Fruit fly (Drosophila melanogaster) whole organism, embryonic: ENCODE results near the gene CG3632.

Source experiments
- Bgb ChIP-seq: fragments of 200-800 bp; sonication (Bioruptor generic); IDR thresholded peaks from 2 replicates; pipeline ENCODE4 v1.3.6; 2022; ENCODE audit warnings: missing biosample characterization, missing genetic modification characterization; ENCODE audit not compliant: partially characterized antibody
- CG10147 ChIP-seq: fragments of 200-800 bp; sonication (Bioruptor generic); optimal IDR thresholded peaks from 2 replicates; lab custom pipeline; 2019; ENCODE audit warnings: missing biosample characterization, mild to moderate bottlenecking, missing genetic modification characterization, moderate library complexity
- CG10543 ChIP-seq: fragments of 200-800 bp; sonication (Bioruptor generic); optimal IDR thresholded peaks from 3 replicates; lab custom pipeline; 2017; ENCODE audit warnings: missing biosample characterization, mild to moderate bottlenecking, missing genetic modification characterization, moderate library complexity
- CG10979 ChIP-seq: fragments of 200-800 bp; sonication (Bioruptor generic); optimal IDR thresholded peaks from 2 replicates; lab custom pipeline; 2018; ENCODE audit warnings: missing biosample characterization, mild to moderate bottlenecking, missing genetic modification characterization, moderate library complexity
- CG11085 ChIP-seq: fragments of 200-800 bp; sonication (Bioruptor generic); IDR thresholded peaks from 2 replicates; pipeline ENCODE4 v1.3.6; 2022; ENCODE audit warnings: missing biosample characterization, missing genetic modification characterization
- CG12299 ChIP-seq: fragments of 200-800 bp; sonication (Bioruptor generic); optimal IDR thresholded peaks from 2 replicates; lab custom pipeline; 2018; ENCODE audit warnings: missing biosample characterization, mild to moderate bottlenecking, missing genetic modification characterization
- CG12659 ChIP-seq: fragments of 200-800 bp; sonication (Bioruptor generic); optimal IDR thresholded peaks from 3 replicates; lab custom pipeline; 2017; ENCODE audit warnings: mild to moderate bottlenecking, missing biosample characterization, missing genetic modification reagents, missing genetic modification characterization
- CG13296 ChIP-seq: fragments of 200-800 bp; sonication (Bioruptor generic); optimal IDR thresholded peaks from 3 replicates; lab custom pipeline; 2018; ENCODE audit warnings: missing biosample characterization, mild to moderate bottlenecking, missing genetic modification characterization
- CG14710 ChIP-seq: fragments of 200-800 bp; sonication (Bioruptor generic); optimal IDR thresholded peaks from 3 replicates; lab custom pipeline; 2019; ENCODE audit warnings: missing biosample characterization, mild to moderate bottlenecking, missing genetic modification characterization, moderate library complexity
- CG15479 ChIP-seq: fragments of 200-800 bp; sonication (Bioruptor generic); optimal IDR thresholded peaks from 3 replicates; lab custom pipeline; 2019; ENCODE audit warnings: missing biosample characterization, mild to moderate bottlenecking, missing genetic modification characterization, moderate library complexity
- CG15696 ChIP-seq: fragments of 200-800 bp; sonication (Bioruptor generic); optimal IDR thresholded peaks from 2 replicates; lab custom pipeline; 2019; ENCODE audit warnings: missing biosample characterization, mild to moderate bottlenecking, missing genetic modification characterization, moderate library complexity
- CG31441 ChIP-seq: fragments of 200-800 bp; sonication (Bioruptor generic); IDR thresholded peaks from 2 replicates; pipeline ENCODE4 v1.3.6; 2022; ENCODE audit warnings: missing biosample characterization, missing genetic modification characterization
- CG33557 ChIP-seq: fragments of 200-800 bp; sonication (Bioruptor generic); optimal IDR thresholded peaks from 2 replicates; lab custom pipeline; 2019; ENCODE audit warnings: missing biosample characterization, mild to moderate bottlenecking, missing genetic modification characterization, moderate library complexity
- CG34376 ChIP-seq: fragments of 200-800 bp; sonication (Bioruptor generic); optimal IDR thresholded peaks from 2 replicates; lab custom pipeline; 2018; ENCODE audit warnings: missing biosample characterization, mild to moderate bottlenecking, missing genetic modification characterization
- CG4328 ChIP-seq: fragments of 200-800 bp; sonication (Bioruptor generic); optimal IDR thresholded peaks from 3 replicates; lab custom pipeline; 2017; ENCODE audit warnings: missing biosample characterization, missing genetic modification reagents, missing genetic modification characterization
- CG8290 ChIP-seq, 3 experiments: fragments of 200-800 bp; sonication (Bioruptor generic); optimal IDR thresholded peaks; 2 replicates each; lab custom pipeline; 2016 to 2019; ENCODE audit warnings: missing biosample characterization in 3 of 3, missing genetic modification characterization in 3 of 3, mild to moderate bottlenecking in 2 of 3, moderate library complexity in 1 of 3
- CG8388 ChIP-seq: fragments of 200-800 bp; sonication (Bioruptor generic); optimal IDR thresholded peaks from 2 replicates; lab custom pipeline; 2019; ENCODE audit warnings: missing biosample characterization, mild to moderate bottlenecking, missing genetic modification characterization, moderate library complexity
- CG8924 ChIP-seq: fragments of 200-800 bp; optimal IDR thresholded peaks from 3 replicates; lab custom pipeline; 2019; ENCODE audit warnings: missing biosample characterization, mild to moderate bottlenecking, missing genetic modification characterization, moderate library complexity
- E2f2 ChIP-seq: fragments of 200-800 bp; sonication (Bioruptor generic); IDR thresholded peaks from 2 replicates; pipeline ENCODE4 v1.3.6; 2022; ENCODE audit warnings: missing biosample characterization, missing genetic modification characterization
- Fer2 ChIP-seq: fragments of 200-800 bp; sonication (Bioruptor generic); optimal IDR thresholded peaks from 2 replicates; lab custom pipeline; 2018; ENCODE audit warnings: missing biosample characterization, mild to moderate bottlenecking, missing genetic modification characterization, moderate library complexity
- HLH3B ChIP-seq: fragments of 200-800 bp; sonication (Bioruptor generic); IDR thresholded peaks from 2 replicates; pipeline ENCODE4 v1.3.6; 2022; ENCODE audit warnings: missing biosample characterization, missing genetic modification characterization
- HLHmδ ChIP-seq: fragments of 200-800 bp; sonication (Bioruptor generic); optimal IDR thresholded peaks from 2 replicates; lab custom pipeline; 2018; ENCODE audit warnings: missing biosample characterization, mild to moderate bottlenecking, missing genetic modification characterization, moderate library complexity
- Neu2 ChIP-seq: fragments of 200-800 bp; sonication (Bioruptor generic); optimal IDR thresholded peaks from 3 replicates; lab custom pipeline; 2016; ENCODE audit warnings: missing biosample characterization, missing genetic modification characterization, borderline replicate concordance
- NfI ChIP-seq: fragments of 200-800 bp; sonication (Bioruptor generic); optimal IDR thresholded peaks from 3 replicates; lab custom pipeline; 2018; ENCODE audit warnings: missing biosample characterization, mild to moderate bottlenecking, missing genetic modification characterization, moderate library complexity
- Pdp1 ChIP-seq, 2 experiments: fragments of 200-800 bp; sonication (Bioruptor generic); optimal IDR thresholded peaks; 3 replicates each; lab custom pipeline; 2016; ENCODE audit warnings: missing biosample characterization in 2 of 2, missing genetic modification characterization in 2 of 2, mild to moderate bottlenecking in 1 of 2, moderate library complexity in 1 of 2
- Scr ChIP-seq: fragments of 200-800 bp; sonication (Bioruptor generic); IDR thresholded peaks from 2 replicates; pipeline ENCODE4 v1.3.6; 2022; ENCODE audit warnings: missing biosample characterization, missing genetic modification characterization; ENCODE audit not compliant: partially characterized antibody
- Sin3A ChIP-seq: fragments of >200 bp; optimal IDR thresholded peaks from 2 replicates; lab custom pipeline; 2018
- amos ChIP-seq: fragments of 200-800 bp; sonication (Bioruptor generic); IDR thresholded peaks from 2 replicates; pipeline ENCODE4 v1.3.6; 2022; ENCODE audit warnings: missing biosample characterization, missing genetic modification characterization; ENCODE audit not compliant: partially characterized antibody
- aop ChIP-seq: fragments of 200-800 bp; sonication (Bioruptor generic); IDR thresholded peaks from 2 replicates; pipeline ENCODE4 v1.3.6; 2022; ENCODE audit warnings: missing biosample characterization, missing genetic modification characterization
- chinmo ChIP-seq: fragments of 200-800 bp; sonication (Bioruptor generic); IDR thresholded peaks from 4 replicates; pipeline ENCODE4 v1.3.6; 2022; ENCODE audit warnings: missing biosample characterization, missing genetic modification characterization; ENCODE audit not compliant: partially characterized antibody
- chm ChIP-seq: fragments of 200-800 bp; sonication (Bioruptor generic); IDR thresholded peaks from 2 replicates; pipeline ENCODE4 v1.3.6; 2022; ENCODE audit warnings: missing biosample characterization, missing genetic modification characterization
- exex ChIP-seq: fragments of 200-800 bp; sonication (Bioruptor generic); optimal IDR thresholded peaks from 4 replicates; lab custom pipeline; 2018; ENCODE audit warnings: missing biosample characterization, mild to moderate bottlenecking, missing genetic modification characterization, moderate library complexity
- h ChIP-seq: fragments of >200 bp; optimal IDR thresholded peaks from 2 replicates; lab custom pipeline; 2017
- insv ChIP-seq, 2 experiments: fragments of 200-800 bp; sonication (Bioruptor generic); optimal IDR thresholded peaks; 3 replicates each; lab custom pipeline; 2016 to 2018; ENCODE audit warnings: missing biosample characterization in 2 of 2, missing genetic modification characterization in 2 of 2
- jigr1 ChIP-seq: fragments of 200-800 bp; sonication (Bioruptor generic); IDR thresholded peaks from 3 replicates; pipeline ENCODE4 v1.3.6; 2022; ENCODE audit warnings: missing biosample characterization, missing genetic modification characterization
- ken ChIP-seq: fragments of 200-800 bp; sonication (Bioruptor generic); IDR thresholded peaks from 3 replicates; pipeline ENCODE4 v1.3.6; 2022; ENCODE audit warnings: missing biosample characterization, missing genetic modification characterization
- knrl ChIP-seq: fragments of 200-800 bp; sonication (Bioruptor generic); IDR thresholded peaks from 3 replicates; pipeline ENCODE4 v1.3.6; 2022; ENCODE audit warnings: missing biosample characterization, missing genetic modification characterization; ENCODE audit not compliant: partially characterized antibody
- nmo ChIP-seq: fragments of 200-800 bp; sonication (Bioruptor generic); optimal IDR thresholded peaks from 2 replicates; lab custom pipeline; 2018; ENCODE audit warnings: missing biosample characterization, mild to moderate bottlenecking, missing genetic modification characterization, moderate library complexity
- nom ChIP-seq: fragments of 200-800 bp; sonication (Bioruptor generic); optimal IDR thresholded peaks from 2 replicates; lab custom pipeline; 2017; ENCODE audit warnings: missing biosample characterization, missing genetic modification characterization, mild to moderate bottlenecking, moderate library complexity, missing genetic modification reagents
- pzg ChIP-seq: fragments of 200-800 bp; sonication (Bioruptor generic); optimal IDR thresholded peaks from 3 replicates; lab custom pipeline; 2018; ENCODE audit warnings: missing biosample characterization, mild to moderate bottlenecking, missing genetic modification characterization, moderate library complexity
- ro ChIP-seq: fragments of 200-800 bp; sonication (Bioruptor generic); IDR thresholded peaks from 2 replicates; pipeline ENCODE4 v1.3.6; 2022; ENCODE audit warnings: missing biosample characterization, missing genetic modification characterization
- sd ChIP-seq: fragments of 200-800 bp; sonication (Bioruptor generic); optimal IDR thresholded peaks from 3 replicates; lab custom pipeline; 2018; ENCODE audit warnings: missing biosample characterization, mild to moderate bottlenecking, missing genetic modification characterization, moderate library complexity
- sens ChIP-seq: fragments of 200-800 bp; sonication (Bioruptor generic); peaks from one replicate; lab custom pipeline; 2016; ENCODE audit warnings: missing biosample characterization, missing genetic modification characterization
- sim ChIP-seq: fragments of 200-800 bp; sonication (Bioruptor generic); IDR thresholded peaks from 2 replicates; pipeline ENCODE4 v1.3.6; 2022; ENCODE audit warnings: missing biosample characterization, missing genetic modification characterization

Gene CG3632

dm6 chrX:16313078-16313875 lies 16.8 kb downstream of the CG3632 start, which contains the start of the genes CG9915 and SWIP (continued):
- TF ChIP-seq CG14710 (tag; lab: Kevin White, UChicago) (peak; percentile 40), CG10979 (tag; lab: Kevin White, UChicago) (peak; percentile 22), CG12659 (GFP tag; lab: Kevin White, UChicago) (peak; percentile 44), h (lab: Kevin White, UChicago) (no peak), Bgb (GFP tag; lab: Robert Waterston, UW) (peak; percentile 73), CG11085 (GFP tag; lab: Robert Waterston, UW) (no peak), ken (GFP tag; lab: Robert Waterston, UW) (0 out of 3 replicates have a peak, but pooled peaks have one; percentile 14), CG10147 (GFP tag; lab: Kevin White, UChicago) (no peak), CG15696 (tag; lab: Kevin White, UChicago) (peak; percentile 62), E2f2 (GFP tag; lab: Robert Waterston, UW) (peak; percentile 48), ro (GFP tag; lab: Robert Waterston, UW) (no peak), jigr1 (GFP tag; lab: Robert Waterston, UW) (no peak), CG8290 (GFP tag; optimal IDR thresholded peaks at IDR 0.05; lab: Kevin White, UChicago) (peak; percentile 50), CG8290 (tag; optimal IDR thresholded peaks at IDR 0.05; lab: Kevin White, UChicago) (peak in 1 of 2 experiments; percentile 47), CG31441 (GFP tag; lab: Robert Waterston, UW) (0 out of 2 replicates have a peak, but pooled peaks have one; percentile 14)

- TF ChIP-seq insv (GFP tag; optimal IDR thresholded peaks at IDR 0.05; lab: Kevin White, UChicago) = peak in 1 of 2 experiments; percentile 83
- peak in 1 of 2 experiments; percentile 86 for TF ChIP-seq Pdp1 (GFP tag; optimal IDR thresholded peaks at IDR 0.05; lab: Kevin White, UChicago)
- no peak for TF ChIP-seq HLH3B
- TF ChIP-seq sim (GFP tag; lab: Robert Waterston, UW) = no peak
- no peak for TF ChIP-seq Neu2 (GFP tag; lab: Kevin White, UChicago)
- TF ChIP-seq nom (GFP tag; lab: Kevin White, UChicago) = peak; percentile 19
- peak; percentile 69 for TF ChIP-seq sens
- TF ChIP-seq HLHmδ (GFP tag; lab: Kevin White, UChicago) = peak; percentile 69
- no peak for TF ChIP-seq aop
- TF ChIP-seq exex (tag; lab: Kevin White, UChicago) = no peak
- TF ChIP-seq CG10543 (GFP tag; lab: Kevin White, UChicago) = peak; percentile 65
- TF ChIP-seq CG8388 (GFP tag; lab: Kevin White, UChicago) = no peak
- 0 out of 2 replicates have a peak, but pooled peaks have one; percentile 8 for TF ChIP-seq Scr (GFP tag; lab: Robert Waterston, UW)
- TF ChIP-seq CG33557 (GFP tag; lab: Kevin White, UChicago) = peak; percentile 4
- TF ChIP-seq knrl = peak; percentile 29; the same call in 1 of the 3 replicates
- TF ChIP-seq nmo (GFP tag; lab: Kevin White, UChicago) = peak; percentile 34
- TF ChIP-seq Sin3A (lab: Kevin White, UChicago) = no peak
- TF ChIP-seq chm (GFP tag; lab: Robert Waterston, UW) = peak; percentile 74
- peak; percentile 66 for TF ChIP-seq CG34376
- TF ChIP-seq CG13296 (GFP tag; lab: Kevin White, UChicago) = peak; percentile 15
- TF ChIP-seq CG4328 (GFP tag; lab: Kevin White, UChicago) = peak; percentile 17
- TF ChIP-seq pzg = peak; percentile 28
- TF ChIP-seq Fer2 = no peak
- peak; percentile 99 for TF ChIP-seq chinmo (GFP tag; lab: Robert Waterston, UW)
- TF ChIP-seq CG12299 = no peak
- peak; percentile 88 for TF ChIP-seq CG15479 (GFP tag; lab: Kevin White, UChicago)
- peak; percentile 96 for TF ChIP-seq sd
- no peak; the same call in 1 of the 2 replicates for TF ChIP-seq amos (GFP tag; lab: Robert Waterston, UW)
- peak; percentile 9 for TF ChIP-seq CG8924 (tag; lab: Kevin White, UChicago)
- TF ChIP-seq NfI = no peak
These were observed 22.5 kb downstream of the CG3632 start for dm6 chrX:16318858-16319557.
